Fruit fly (Drosophila melanogaster): ENCODE measurements around the gene Prp4k.

Prp4k gene

dm6 chr3L:177938-178337 lies 33.3 kb downstream of the Prp4k start (continued):
- TF ChIP-seq ems (GFP tag; optimal IDR thresholded peaks at IDR 0.05): no peak
- no peak for TF ChIP-seq Dip3 (GFP tag; optimal IDR thresholded peaks at IDR 0.05)
- no peak for TF ChIP-seq nerfin-2 (GFP tag; IDR thresholded peaks at IDR 0.05; ENCODE audit: partially characterized antibody)
- TF ChIP-seq Dbx (GFP tag; IDR thresholded peaks at IDR 0.05): no peak
- TF ChIP-seq CG15479 (GFP tag; optimal IDR thresholded peaks at IDR 0.05): no peak
- no peak for TF ChIP-seq Pdp1 (GFP tag; optimal IDR thresholded peaks at IDR 0.05)
- TF ChIP-seq ken (GFP tag; IDR thresholded peaks at IDR 0.05): 0 out of 3 replicates have a peak, but pooled peaks have one; percentile 10
- no peak for TF ChIP-seq slbo (GFP tag; IDR thresholded peaks at IDR 0.05)
- no peak for TF ChIP-seq CG17912 (GFP tag; optimal IDR thresholded peaks at IDR 0.05)
- TF ChIP-seq sqz (GFP tag; optimal IDR thresholded peaks at IDR 0.05): no peak
- no peak for TF ChIP-seq Atf-2 (GFP tag; optimal IDR thresholded peaks at IDR 0.05)
- TF ChIP-seq CG10267 (tag; optimal IDR thresholded peaks at IDR 0.05): no peak
- TF ChIP-seq E2f2 (GFP tag; IDR thresholded peaks at IDR 0.05): no peak
- TF ChIP-seq pzg (GFP tag; optimal IDR thresholded peaks at IDR 0.05): no peak
- TF ChIP-seq CG13287 (GFP tag; IDR thresholded peaks at IDR 0.05; ENCODE audit: partially characterized antibody): no peak
- 0 out of 2 replicates have a peak, but pooled peaks have one; percentile 37 for TF ChIP-seq ato (GFP tag; IDR thresholded peaks at IDR 0.05; ENCODE audit: partially characterized antibody)
- TF ChIP-seq Rx (GFP tag; IDR thresholded peaks at IDR 0.05): 0 out of 2 replicates have a peak, but pooled peaks have one; percentile 3
- TF ChIP-seq CG9609 (GFP tag; optimal IDR thresholded peaks at IDR 0.05): no peak
- no peak for TF ChIP-seq CG11456 (GFP tag; IDR thresholded peaks at IDR 0.05)
- no peak for TF ChIP-seq CG6689 (GFP tag; IDR thresholded peaks at IDR 0.05)
- no peak for TF ChIP-seq Deaf1 (tag; optimal IDR thresholded peaks at IDR 0.05)
- TF ChIP-seq ci (GFP tag; IDR thresholded peaks at IDR 0.05): no peak
- no peak for TF ChIP-seq CG14710 (tag; optimal IDR thresholded peaks at IDR 0.05)
- no peak for TF ChIP-seq dysf (GFP tag; IDR thresholded peaks at IDR 0.05)
- TF ChIP-seq CG10431 (GFP tag; optimal IDR thresholded peaks at IDR 0.05): no peak
- TF ChIP-seq CG9797 (GFP tag; optimal IDR thresholded peaks at IDR 0.05): no peak
- TF ChIP-seq ara (GFP tag; IDR thresholded peaks at IDR 0.05): no peak
- no peak for TF ChIP-seq pan (optimal IDR thresholded peaks at IDR 0.05)
- no peak for TF ChIP-seq pan (GFP tag; optimal IDR thresholded peaks at IDR 0.05 in 1 of 2, IDR thresholded peaks at IDR 0.05 in 1 of 2)
- TF ChIP-seq CG31388 (GFP tag; optimal IDR thresholded peaks at IDR 0.05): no peak
- TF ChIP-seq CG13424 (tag; optimal IDR thresholded peaks at IDR 0.05): no peak
- no peak for TF ChIP-seq pros (GFP tag; optimal IDR thresholded peaks at IDR 0.05)
- no peak for TF ChIP-seq zfh1 (GFP tag; IDR thresholded peaks at IDR 0.05)
- no peak for TF ChIP-seq CG12104 (GFP tag; optimal IDR thresholded peaks at IDR 0.05)
- TF ChIP-seq Sry-δ (GFP tag; optimal IDR thresholded peaks at IDR 0.05): peak; percentile 7
- TF ChIP-seq CG2202 (tag; optimal IDR thresholded peaks at IDR 0.05): no peak
- 0 out of 3 replicates have a peak, but pooled peaks have one; percentile 29 for TF ChIP-seq zen2 (GFP tag; IDR thresholded peaks at IDR 0.05; ENCODE audit: partially characterized antibody)
- TF ChIP-seq inv (GFP tag; IDR thresholded peaks at IDR 0.05; ENCODE audit: partially characterized antibody): no peak; the same call in 1 of the 2 replicates
- no peak for TF ChIP-seq PHDP (tag; optimal IDR thresholded peaks at IDR 0.05)

- TF ChIP-seq CG10147 (GFP tag; optimal IDR thresholded peaks at IDR 0.05) (peak; percentile 14), repo (GFP tag; optimal IDR thresholded peaks at IDR 0.05) (no peak), eve (GFP tag; optimal IDR thresholded peaks at IDR 0.05) (no peak), zen (tag; optimal IDR thresholded peaks at IDR 0.05) (no peak), gcm2 (GFP tag; optimal IDR thresholded peaks at IDR 0.05) (no peak), sisA (GFP tag; IDR thresholded peaks at IDR 0.05) (no peak), zen2 (GFP tag; IDR thresholded peaks at IDR 0.05; ENCODE audit: partially characterized antibody) (no peak), phol (tag; optimal IDR thresholded peaks at IDR 0.05) (peak; percentile 25), CG10462 (GFP tag; optimal IDR thresholded peaks at IDR 0.05) (no peak), CG14014 (GFP tag; IDR thresholded peaks at IDR 0.05) (no peak), CG15011 (GFP tag; optimal IDR thresholded peaks at IDR 0.05) (no peak), Dp (GFP tag; optimal IDR thresholded peaks at IDR 0.05) (peak; percentile 31), bab2 (GFP tag; optimal IDR thresholded peaks at IDR 0.05) (no peak), trh (GFP tag; optimal IDR thresholded peaks at IDR 0.05) (no peak), chinmo (GFP tag; IDR thresholded peaks at IDR 0.05; ENCODE audit: partially characterized antibody) (0 out of 4 replicates have a peak, but pooled peaks have one; percentile 35)
These were observed 35.3 kb downstream of the Prp4k start, which contains the start of gene CG7049 for dm6 chr3L:175949-176348. CG7049 (minus strand) TSS chr3L:176228.

All from whole organism, embryonic.